Worm (Caenorhabditis elegans) whole organism, L2 larva: ENCODE data around the gene F20D6.9.

Experiments
- ZK546.5 ChIP-seq: sonication (generic microtip); optimal IDR thresholded peaks from 2 replicates; lab custom pipeline; 2017; ENCODE audit warnings: missing biosample characterization, missing genetic modification characterization
- elt-3 ChIP-seq: sonication (generic microtip); optimal IDR thresholded peaks from 2 replicates; lab custom pipeline; 2017; ENCODE audit warnings: missing biosample characterization, missing genetic modification characterization
- fos-1 ChIP-seq: fragments of 150-350 bp; optimal IDR thresholded peaks from 2 replicates; lab custom pipeline; 2014; ENCODE audit warnings: missing biosample characterization, missing genetic modification characterization
- lin-11 ChIP-seq: fragments of 150-350 bp; sonication (generic microtip); optimal IDR thresholded peaks from 2 replicates; lab custom pipeline; 2014; ENCODE audit warnings: missing biosample characterization, missing genetic modification characterization, inconsistent platforms, mixed read lengths
- mbf-1 ChIP-seq: sonication (generic microtip); optimal IDR thresholded peaks from 2 replicates; lab custom pipeline; 2017; ENCODE audit warnings: missing biosample characterization, missing genetic modification characterization
- nhr-12 ChIP-seq: fragments of 150-350 bp; optimal IDR thresholded peaks from 2 replicates; lab custom pipeline; 2014; ENCODE audit warnings: missing biosample characterization, missing genetic modification characterization
- nhr-77 ChIP-seq: fragments of 150-350 bp; optimal IDR thresholded peaks from 2 replicates; lab custom pipeline; 2014; ENCODE audit warnings: missing biosample characterization, missing genetic modification characterization
- skn-1 ChIP-seq: sonication (generic microtip); optimal IDR thresholded peaks from 2 replicates; lab custom pipeline; 2017; ENCODE audit warnings: missing biosample characterization, missing genetic modification characterization
- unc-62 ChIP-seq: fragments of 150-350 bp; optimal IDR thresholded peaks from 2 replicates; lab custom pipeline; 2014; ENCODE audit warnings: missing biosample characterization, missing genetic modification reagents, missing genetic modification characterization

ce11 chrV:8129252-8129651 lies 48.0 kb downstream of the F20D6.9 start, which contains the start of gene spr-1:
- TF ChIP-seq nhr-12 (tag; lab: Kevin White, UChicago) (no peak), mbf-1 (no peak), elt-3 (tag; lab: Kevin White, UChicago) (no peak), unc-62 (GFP tag; lab: Kevin White, UChicago) (no peak), fos-1 (tag; lab: Kevin White, UChicago) (no peak), nhr-77 (tag; lab: Kevin White, UChicago) (no peak), skn-1 (no peak), ZK546.5 (tag; lab: Kevin White, UChicago) (no peak), lin-11 (tag; lab: Kevin White, UChicago) (no peak)
